Worm (Caenorhabditis elegans) whole organism, mixed stage, embryonic: ENCODE results near the gene T13C2.3.

Experiments used
- M03D4.4 ChIP-seq: sonication (generic microtip); optimal IDR thresholded peaks from 2 replicates; lab custom pipeline; 2017; ENCODE audit warnings: mild to moderate bottlenecking, missing genetic modification characterization, missing compliant biosample characterization
- ceh-43 ChIP-seq: fragments of 200-800 bp; sonication (Bioruptor generic); optimal IDR thresholded peaks from 2 replicates; lab custom pipeline; 2018; ENCODE audit warnings: mild to moderate bottlenecking, missing genetic modification characterization, moderate library complexity, missing compliant biosample characterization
- ceh-83 ChIP-seq: fragments of 200-800 bp; sonication (Bioruptor generic); optimal IDR thresholded peaks from 2 replicates; lab custom pipeline; 2018; ENCODE audit warnings: mild to moderate bottlenecking, missing genetic modification characterization, missing compliant biosample characterization
- ces-1 ChIP-seq: fragments of 150-350 bp; optimal IDR thresholded peaks from 2 replicates; lab custom pipeline; 2014; ENCODE audit warnings: missing biosample characterization, missing genetic modification reagents, missing genetic modification characterization
- cnd-1 ChIP-seq: fragments of 200-800 bp; sonication (Bioruptor generic); optimal IDR thresholded peaks from 2 replicates; lab custom pipeline; 2018; ENCODE audit warnings: mild to moderate bottlenecking, missing genetic modification characterization, missing compliant biosample characterization
- elt-1 ChIP-seq: sonication (generic microtip); optimal IDR thresholded peaks from 2 replicates; lab custom pipeline; 2017; ENCODE audit warnings: missing genetic modification characterization, mild to moderate bottlenecking, missing compliant biosample characterization, antibody characterized with exemption, moderate library complexity, borderline replicate concordance; ENCODE audit not compliant: insufficient read depth
- ham-2 ChIP-seq: fragments of 200-800 bp; sonication (Bioruptor generic); optimal IDR thresholded peaks from 2 replicates; lab custom pipeline; 2018; ENCODE audit warnings: mild to moderate bottlenecking, missing genetic modification characterization, missing compliant biosample characterization
- hlh-1 ChIP-seq: fragments of 150-350 bp; optimal IDR thresholded peaks from 2 replicates; lab custom pipeline; 2014; ENCODE audit warnings: missing biosample characterization, missing genetic modification reagents, missing genetic modification characterization
- lin-32 ChIP-seq: fragments of 200-800 bp; sonication (Bioruptor generic); optimal IDR thresholded peaks from 2 replicates; lab custom pipeline; 2018; ENCODE audit warnings: mild to moderate bottlenecking, missing genetic modification characterization, missing compliant biosample characterization
- lsy-2 ChIP-seq: fragments of 150-350 bp; optimal IDR thresholded peaks from 2 replicates; lab custom pipeline; 2014; ENCODE audit warnings: missing biosample characterization, missing genetic modification characterization
- mab-5 ChIP-seq: fragments of 150-350 bp; optimal IDR thresholded peaks from 2 replicates; lab custom pipeline; 2014; ENCODE audit warnings: missing biosample characterization, missing genetic modification characterization
- mep-1 ChIP-seq: fragments of 150-350 bp; optimal IDR thresholded peaks from 2 replicates; lab custom pipeline; 2017; ENCODE audit warnings: missing biosample characterization, missing genetic modification reagents, missing genetic modification characterization, inconsistent platforms
- mls-2 ChIP-seq: sonication (generic microtip); optimal IDR thresholded peaks from 2 replicates; lab custom pipeline; 2016; ENCODE audit warnings: mild to moderate bottlenecking, missing genetic modification characterization, moderate library complexity, missing compliant biosample characterization
- nhr-12 ChIP-seq: fragments of 150-350 bp; optimal IDR thresholded peaks from 2 replicates; lab custom pipeline; 2014; ENCODE audit warnings: missing biosample characterization, missing genetic modification characterization
- nhr-2 ChIP-seq: fragments of 150-350 bp; optimal IDR thresholded peaks from 2 replicates; lab custom pipeline; 2014; ENCODE audit warnings: missing biosample characterization, missing genetic modification characterization
- pha-4 ChIP-seq: fragments of 150-350 bp; optimal IDR thresholded peaks from 2 replicates; lab custom pipeline; 2018; ENCODE audit warnings: missing biosample characterization, missing genetic modification reagents, missing genetic modification characterization
- snpc-4 ChIP-seq: fragments of 150-350 bp; optimal IDR thresholded peaks from 2 replicates; lab custom pipeline; 2014; ENCODE audit warnings: missing biosample characterization, missing genetic modification characterization
- sptf-1 ChIP-seq: sonication (generic microtip); optimal IDR thresholded peaks from 2 replicates; lab custom pipeline; 2017; ENCODE audit warnings: mild to moderate bottlenecking, missing genetic modification characterization, moderate library complexity, missing compliant biosample characterization
- unc-120 ChIP-seq: sonication (generic microtip); optimal IDR thresholded peaks from 2 replicates; lab custom pipeline; 2017; ENCODE audit warnings: missing genetic modification characterization, missing compliant biosample characterization; ENCODE audit not compliant: poor library complexity, severe bottlenecking
- unc-39 ChIP-seq: fragments of 150-350 bp; optimal IDR thresholded peaks from 2 replicates; lab custom pipeline; 2014; ENCODE audit warnings: missing biosample characterization, missing genetic modification characterization
- unc-62 ChIP-seq: fragments of 150-350 bp; optimal IDR thresholded peaks from 2 replicates; lab custom pipeline; 2014; ENCODE audit warnings: missing biosample characterization, missing genetic modification reagents, missing genetic modification characterization
- zip-8 ChIP-seq: fragments of 150-350 bp; optimal IDR thresholded peaks from 2 replicates; lab custom pipeline; 2014; ENCODE audit warnings: missing biosample characterization, missing genetic modification characterization

T13C2.3 gene

DNA sequence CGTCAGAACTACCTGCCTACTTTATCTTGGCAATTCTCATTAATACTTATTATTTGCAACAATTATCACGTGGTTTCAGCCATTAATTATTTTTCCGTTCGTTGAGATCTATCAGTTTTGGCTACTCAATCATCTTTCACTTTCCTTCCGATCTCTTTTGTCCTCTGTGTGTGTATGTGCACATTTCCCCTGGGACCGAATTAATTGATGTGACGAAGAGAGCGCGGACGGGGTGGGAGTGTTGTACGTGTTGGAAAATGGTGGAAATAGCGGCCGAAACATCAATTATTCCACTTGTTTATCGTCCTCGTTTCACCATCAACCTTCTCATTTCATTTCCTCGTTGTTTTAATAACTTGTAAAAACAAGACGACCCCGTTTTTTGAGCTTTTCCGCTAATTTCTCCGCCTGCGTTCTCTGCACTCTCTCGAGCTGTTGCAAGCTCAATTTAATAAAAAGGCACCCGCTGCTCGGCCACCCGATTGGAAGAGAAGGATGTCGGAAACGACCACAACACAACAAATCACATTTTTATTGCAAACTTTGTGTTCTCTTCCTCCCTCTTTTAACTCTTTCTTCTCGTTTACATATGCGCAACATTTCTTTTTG is 49.3 kb downstream of the T13C2.3 start:
- TF ChIP-seq nhr-12 (tag; lab: Kevin White, UChicago) (no peak), ceh-43 (peak; percentile 82), ham-2 (GFP tag; lab: Kevin White, UChicago) (peak; percentile 48), ces-1 (GFP tag; lab: Kevin White, UChicago) (peak; percentile 91), unc-120 (peak; percentile 44), sptf-1 (tag; lab: Kevin White, UChicago) (no peak), hlh-1 (tag; lab: Kevin White, UChicago) (no peak), unc-62 (GFP tag; lab: Kevin White, UChicago) (peak; percentile 80), mls-2 (tag; lab: Kevin White, UChicago) (peak; percentile 50), mep-1 (tag; lab: Kevin White, UChicago) (no peak), lsy-2 (tag; lab: Kevin White, UChicago) (no peak)

DNA sequence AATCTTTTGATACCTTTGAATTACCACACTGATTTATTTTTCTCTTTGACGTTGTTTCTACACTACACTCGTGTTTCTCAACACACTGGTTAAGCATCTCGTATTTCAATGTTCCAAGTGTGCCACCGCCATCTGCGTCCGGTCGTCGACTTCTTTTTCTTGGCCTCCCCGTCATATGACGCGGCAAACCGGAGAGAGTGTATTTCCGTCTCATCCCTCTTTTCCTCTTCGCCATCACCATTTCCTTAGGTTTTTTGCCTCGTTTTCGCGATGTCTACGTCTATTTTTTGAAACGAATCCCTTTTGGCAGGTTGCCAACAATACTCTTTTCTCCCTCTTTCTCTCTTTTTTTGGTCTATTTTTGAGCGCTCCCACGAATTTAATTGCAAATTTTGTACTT is 49.9 kb downstream of the T13C2.3 start:
- TF ChIP-seq hlh-1 (tag; lab: Kevin White, UChicago) (peak; percentile 72), nhr-2 (tag; lab: Kevin White, UChicago) (peak; percentile 34), cnd-1 (tag; lab: Kevin White, UChicago) (peak; percentile 50), pha-4 (peak; percentile 1), unc-120 (peak; percentile 34), M03D4.4 (tag; lab: Kevin White, UChicago) (no peak), snpc-4 (tag; lab: Kevin White, UChicago) (no peak)

DNA sequence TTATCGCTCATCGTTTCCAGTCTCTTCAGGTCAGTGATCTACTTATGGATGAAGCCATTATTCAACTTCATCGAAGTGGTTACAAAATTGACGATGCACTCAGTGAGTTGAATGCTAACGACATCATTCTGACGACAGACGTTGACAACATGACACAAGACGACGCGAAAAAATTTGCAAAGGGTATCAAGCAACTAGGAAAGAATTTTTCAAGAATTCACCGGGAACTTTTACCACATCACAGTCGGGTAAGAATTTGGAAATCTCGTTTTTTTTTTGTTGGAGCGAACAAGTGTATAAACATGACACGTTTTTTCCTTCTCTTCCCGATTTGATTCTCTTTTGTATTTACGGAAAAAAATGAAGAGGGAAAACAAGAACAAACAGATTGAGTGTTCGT is 51.6 kb downstream of the T13C2.3 start:
- TF ChIP-seq ces-1 (GFP tag; lab: Kevin White, UChicago) (peak; percentile 24), unc-39 (tag; lab: Kevin White, UChicago) (no peak), ceh-83 (GFP tag; lab: Kevin White, UChicago) (no peak)

DNA sequence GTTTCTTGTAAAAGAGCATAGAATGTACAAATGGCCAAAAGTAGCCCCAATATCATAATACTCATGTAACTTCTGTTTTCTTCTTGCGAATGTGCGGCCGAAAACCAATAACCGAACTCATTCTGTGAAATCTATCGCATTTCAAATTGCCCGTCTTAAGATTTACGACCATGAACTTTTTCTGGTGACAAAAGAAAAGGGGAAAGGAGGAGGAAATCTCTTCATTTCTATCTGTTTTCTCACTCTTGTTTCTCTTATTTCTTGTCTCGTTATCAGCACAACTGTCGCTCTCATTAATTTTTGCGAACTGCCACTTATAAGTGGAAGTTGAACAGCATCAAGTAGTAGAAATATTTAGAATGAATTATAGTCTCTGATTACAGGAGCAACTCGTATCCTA is 52.1 kb downstream of the T13C2.3 start:
- TF ChIP-seq unc-120, result peak; percentile 72
- no peak for TF ChIP-seq pha-4
- no peak for TF ChIP-seq ham-2 (GFP tag; lab: Kevin White, UChicago)
- peak; percentile 44 for TF ChIP-seq mab-5
- TF ChIP-seq zip-8, result no peak
- no peak for TF ChIP-seq lin-32 (GFP tag; lab: Kevin White, UChicago)
- no peak for TF ChIP-seq elt-1
- peak; percentile 81 for TF ChIP-seq hlh-1 (tag; lab: Kevin White, UChicago)
- TF ChIP-seq nhr-12 (tag; lab: Kevin White, UChicago), result no peak
- TF ChIP-seq sptf-1 (tag; lab: Kevin White, UChicago), result peak; percentile 30
- TF ChIP-seq mls-2 (tag; lab: Kevin White, UChicago), result no peak
- peak; percentile 79 for TF ChIP-seq unc-62 (GFP tag; lab: Kevin White, UChicago)
